Worm (Caenorhabditis elegans) whole organism, L3 larva: ENCODE data around the gene dhs-12.

Experiments used
- ZK546.5 ChIP-seq: sonication (generic microtip); optimal IDR thresholded peaks from 2 replicates; lab custom pipeline; 2017; ENCODE audit warnings: missing biosample characterization, missing genetic modification characterization
- ceh-28 ChIP-seq: fragments of 150-350 bp; optimal IDR thresholded peaks from 2 replicates; lab custom pipeline; 2014; ENCODE audit warnings: missing biosample characterization, missing genetic modification reagents, missing genetic modification characterization
- eor-1 ChIP-seq, 2 experiments: fragments of 150-350 bp; optimal IDR thresholded peaks; 2 replicates each; lab custom pipeline; 2014 to 2018; ENCODE audit warnings: missing biosample characterization in 2 of 2, missing genetic modification characterization in 2 of 2
- fkh-2 ChIP-seq: fragments of 150-350 bp; optimal IDR thresholded peaks from 2 replicates; lab custom pipeline; 2014; ENCODE audit warnings: missing biosample characterization, missing genetic modification reagents, missing genetic modification characterization
- nhr-11 ChIP-seq: fragments of 150-350 bp; optimal IDR thresholded peaks from 2 replicates; lab custom pipeline; 2014; ENCODE audit warnings: missing biosample characterization, missing genetic modification characterization
- tbx-2 ChIP-seq: sonication (generic microtip); optimal IDR thresholded peaks from 2 replicates; lab custom pipeline; 2016; ENCODE audit warnings: mild to moderate bottlenecking, missing genetic modification characterization, missing compliant biosample characterization

DNA sequence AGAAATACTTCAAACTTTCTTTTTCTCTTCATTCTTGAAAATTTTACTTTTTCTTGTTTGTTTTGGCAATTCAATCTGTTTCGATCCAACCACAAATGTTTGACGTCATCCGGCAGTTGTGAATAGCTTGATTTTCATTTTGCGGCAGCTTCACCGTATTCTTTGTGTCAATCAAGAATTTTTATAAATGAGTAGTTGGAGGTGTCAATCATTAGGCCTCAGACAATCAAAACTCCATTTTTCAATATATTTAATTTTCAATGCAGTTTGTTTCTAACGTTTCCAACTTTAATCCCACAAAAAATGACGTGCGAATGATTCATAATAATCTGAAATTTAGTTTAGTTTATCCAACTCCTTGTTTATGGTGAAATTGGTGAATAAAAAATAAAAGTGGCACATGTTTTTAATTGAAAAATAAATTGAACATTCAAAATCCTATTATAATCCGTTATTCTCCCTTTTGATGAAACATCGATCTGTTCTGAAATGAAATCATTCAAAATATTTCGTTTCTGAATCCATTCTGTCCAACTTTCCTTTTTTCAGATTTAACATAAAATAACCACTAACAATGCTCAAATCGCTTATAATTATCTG is 15.3 kb downstream of the dhs-12 start, which contains the start of gene ttr-53:
- TF ChIP-seq fkh-2 (tag; lab: Kevin White, UChicago) = no peak
- no peak for TF ChIP-seq tbx-2 (tag; lab: Kevin White, UChicago)
- no peak for TF ChIP-seq ceh-28
- no peak for TF ChIP-seq nhr-11 (tag; lab: Kevin White, UChicago)
- TF ChIP-seq ZK546.5 (tag; lab: Kevin White, UChicago) = no peak
- TF ChIP-seq eor-1 (tag; optimal IDR thresholded peaks at IDR 0.05; lab: Kevin White, UChicago) = no peak
